Worm (Caenorhabditis elegans) whole organism, late embryonic: ENCODE data around the gene D2023.6.

Experiments used
- K09A11.1 ChIP-seq: sonication (generic microtip); optimal IDR thresholded peaks from 2 replicates; lab custom pipeline; 2017; ENCODE audit warnings: antibody characterized with exemption, mild to moderate bottlenecking, missing genetic modification characterization, missing compliant biosample characterization; ENCODE audit not compliant: insufficient read depth
- ama-1 ChIP-seq: fragments of 150-350 bp; optimal IDR thresholded peaks from 2 replicates; lab custom pipeline; 2014
- ceh-14 ChIP-seq: sonication (generic microtip); optimal IDR thresholded peaks from 2 replicates; lab custom pipeline; 2016; ENCODE audit warnings: missing genotype, missing genetic modification characterization, missing compliant biosample characterization
- ceh-19 ChIP-seq: fragments of 200-800 bp; sonication (Bioruptor generic); optimal IDR thresholded peaks from 2 replicates; lab custom pipeline; 2018; ENCODE audit warnings: mild to moderate bottlenecking, missing genetic modification characterization, missing compliant biosample characterization
- ceh-45 ChIP-seq: fragments of 200-800 bp; sonication (Bioruptor generic); IDR thresholded peaks from 2 replicates; pipeline ENCODE4 v1.3.6; 2022; ENCODE audit warnings: missing genetic modification reagents, missing genetic modification characterization, missing compliant biosample characterization
- ceh-6 ChIP-seq: fragments of 200-800 bp; sonication (Bioruptor generic); optimal IDR thresholded peaks from 2 replicates; lab custom pipeline; 2018; ENCODE audit warnings: mild to moderate bottlenecking, missing genetic modification characterization, missing compliant biosample characterization
- dve-1 ChIP-seq: sonication (generic microtip); optimal IDR thresholded peaks from 2 replicates; lab custom pipeline; 2017; ENCODE audit warnings: antibody characterized with exemption, mild to moderate bottlenecking, missing genetic modification characterization, missing compliant biosample characterization
- fkh-10 ChIP-seq: fragments of 150-350 bp; optimal IDR thresholded peaks from 2 replicates; lab custom pipeline; 2014; ENCODE audit warnings: missing biosample characterization, missing genetic modification reagents, missing genetic modification characterization
- nhr-232 ChIP-seq: sonication (generic microtip); optimal IDR thresholded peaks from 2 replicates; lab custom pipeline; 2016; ENCODE audit warnings: missing genetic modification characterization, missing compliant biosample characterization
- npax-4 ChIP-seq: sonication (generic microtip); optimal IDR thresholded peaks from 2 replicates; lab custom pipeline; 2016; ENCODE audit warnings: missing genetic modification characterization, missing compliant biosample characterization
- pag-3 ChIP-seq: sonication (generic microtip); optimal IDR thresholded peaks from 2 replicates; lab custom pipeline; 2016; ENCODE audit warnings: missing compliant biosample characterization, missing genetic modification characterization, borderline replicate concordance
- pha-4 ChIP-seq: fragments of 150-350 bp; optimal IDR thresholded peaks from 2 replicates; lab custom pipeline; 2018; ENCODE audit warnings: missing biosample characterization, missing genetic modification reagents, missing genetic modification characterization
- pqm-1 ChIP-seq: sonication (generic microtip); optimal IDR thresholded peaks from 2 replicates; lab custom pipeline; 2016; ENCODE audit warnings: missing genetic modification characterization, missing compliant biosample characterization
- syd-9 ChIP-seq: sonication (generic microtip); optimal IDR thresholded peaks from 2 replicates; lab custom pipeline; 2016; ENCODE audit warnings: mild to moderate bottlenecking, missing genetic modification characterization, moderate library complexity, missing compliant biosample characterization

DNA sequence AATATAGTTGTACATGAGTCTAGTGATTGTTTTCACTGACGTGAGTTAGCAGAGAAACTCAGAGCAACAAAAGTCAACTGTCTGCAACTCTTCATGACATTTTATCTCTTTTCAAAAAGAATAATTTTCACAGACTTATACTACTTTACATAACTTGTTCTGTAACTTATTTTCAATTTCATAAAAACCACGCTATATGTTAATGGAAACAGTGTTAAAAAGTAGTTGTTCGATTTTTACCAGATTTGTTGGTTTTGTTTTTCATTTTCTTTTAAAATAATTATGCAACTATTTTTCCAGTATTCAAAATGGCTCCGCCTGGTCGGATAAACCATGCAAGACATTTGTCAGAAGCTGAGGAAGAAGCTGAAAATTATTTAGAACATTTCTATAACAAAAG, 47.9 kb downstream of the D2023.6 start, which contains the start of gene sulp-4:
- TF ChIP-seq pha-4 (tag; lab: Kevin White, UChicago): no peak
- no peak for TF ChIP-seq ama-1 (lab: Kevin White, UChicago)
- no peak for TF ChIP-seq npax-4
- no peak for TF ChIP-seq ceh-14
- no peak for TF ChIP-seq ceh-19 (GFP tag; lab: Kevin White, UChicago)
- no peak for TF ChIP-seq nhr-232
- TF ChIP-seq ceh-6 (GFP tag; lab: Kevin White, UChicago): no peak
- TF ChIP-seq K09A11.1 (tag; lab: Kevin White, UChicago): no peak
- no peak for TF ChIP-seq fkh-10 (GFP tag; lab: Kevin White, UChicago)
- TF ChIP-seq dve-1 (tag; lab: Kevin White, UChicago): no peak
- no peak for TF ChIP-seq pqm-1
- TF ChIP-seq syd-9 (tag; lab: Kevin White, UChicago): no peak
- no peak for TF ChIP-seq pag-3 (tag; lab: Kevin White, UChicago)
- no peak for TF ChIP-seq ceh-45
